Worm (Caenorhabditis elegans) whole organism, L3 larva: ENCODE results near the gene Y38H6C.24.
A peak's percentile ranks its signal among the peaks of the same experiment; 100 is the strongest.

Source experiments
- aly-2 ChIP-seq: fragments of 150-350 bp; optimal IDR thresholded peaks from 2 replicates; lab custom pipeline; 2014; ENCODE audit warnings: missing biosample characterization, missing genetic modification characterization
- ama-1 ChIP-seq: fragments of 150-350 bp; optimal IDR thresholded peaks from 2 replicates; lab custom pipeline; 2018
- ceh-16 ChIP-seq: sonication (generic microtip); optimal IDR thresholded peaks from 2 replicates; lab custom pipeline; 2017; ENCODE audit warnings: missing biosample characterization, missing genetic modification characterization
- ceh-28 ChIP-seq: fragments of 150-350 bp; optimal IDR thresholded peaks from 2 replicates; lab custom pipeline; 2014; ENCODE audit warnings: missing biosample characterization, missing genetic modification reagents, missing genetic modification characterization
- ceh-82 ChIP-seq: fragments of 150-350 bp; optimal IDR thresholded peaks from 2 replicates; lab custom pipeline; 2014; ENCODE audit warnings: missing biosample characterization, missing genetic modification characterization
- ceh-9 ChIP-seq: sonication (generic microtip); optimal IDR thresholded peaks from 2 replicates; lab custom pipeline; 2018; ENCODE audit warnings: missing biosample characterization, missing genetic modification characterization
- daf-12 ChIP-seq: fragments of 150-350 bp; optimal IDR thresholded peaks from 2 replicates; lab custom pipeline; 2014; ENCODE audit warnings: missing biosample characterization, missing genetic modification reagents, missing genetic modification characterization
- egl-27 ChIP-seq: sonication (generic microtip); optimal IDR thresholded peaks from 4 replicates; lab custom pipeline; 2017; ENCODE audit warnings: missing biosample characterization, missing genetic modification reagents, missing genetic modification characterization
- eor-1 ChIP-seq, 2 experiments: fragments of 150-350 bp; optimal IDR thresholded peaks; 2 replicates each; lab custom pipeline; 2014 to 2018; ENCODE audit warnings: missing biosample characterization in 2 of 2, missing genetic modification characterization in 2 of 2
- hmg-11 ChIP-seq: sonication (generic microtip); optimal IDR thresholded peaks from 2 replicates; lab custom pipeline; 2016; ENCODE audit warnings: missing genetic modification characterization, missing compliant biosample characterization
- jun-1 ChIP-seq: fragments of 150-350 bp; optimal IDR thresholded peaks from 2 replicates; lab custom pipeline; 2014; ENCODE audit warnings: missing biosample characterization, missing genetic modification reagents, missing genetic modification characterization
- lin-15B ChIP-seq: fragments of 150-350 bp; optimal IDR thresholded peaks from 2 replicates; lab custom pipeline; 2014; ENCODE audit warnings: missing biosample characterization, missing genetic modification characterization
- lin-39 ChIP-seq: fragments of 150-350 bp; optimal IDR thresholded peaks from 2 replicates; lab custom pipeline; 2018; ENCODE audit warnings: missing biosample characterization, missing genetic modification reagents, missing genetic modification characterization
- lsy-12 ChIP-seq: sonication (generic microtip); optimal IDR thresholded peaks from 2 replicates; lab custom pipeline; 2016; ENCODE audit warnings: mild to moderate bottlenecking, missing genetic modification characterization, missing compliant biosample characterization
- mdl-1 ChIP-seq: fragments of 150-350 bp; optimal IDR thresholded peaks from 2 replicates; lab custom pipeline; 2014; ENCODE audit warnings: missing biosample characterization, missing genetic modification characterization
- mml-1 ChIP-seq: fragments of 150-350 bp; sonication (generic microtip); optimal IDR thresholded peaks from 3 replicates; lab custom pipeline; 2014; ENCODE audit warnings: missing biosample characterization, missing genetic modification characterization
- nfya-1 ChIP-seq: sonication (generic microtip); optimal IDR thresholded peaks from 2 replicates; lab custom pipeline; 2017; ENCODE audit warnings: missing genetic modification characterization, mild to moderate bottlenecking, missing compliant biosample characterization, antibody characterized with exemption, moderate library complexity; ENCODE audit not compliant: insufficient read depth
- nhr-11 ChIP-seq: fragments of 150-350 bp; optimal IDR thresholded peaks from 2 replicates; lab custom pipeline; 2014; ENCODE audit warnings: missing biosample characterization, missing genetic modification characterization
- nhr-12 ChIP-seq: fragments of 150-350 bp; optimal IDR thresholded peaks from 2 replicates; lab custom pipeline; 2014; ENCODE audit warnings: missing biosample characterization, missing genetic modification characterization
- nhr-23 ChIP-seq: fragments of 150-350 bp; optimal IDR thresholded peaks from 2 replicates; lab custom pipeline; 2014; ENCODE audit warnings: missing biosample characterization, missing genetic modification reagents, missing genetic modification characterization
- nhr-28 ChIP-seq: fragments of 150-350 bp; optimal IDR thresholded peaks from 2 replicates; lab custom pipeline; 2014; ENCODE audit warnings: missing biosample characterization, missing genetic modification characterization
- nhr-43 ChIP-seq: sonication (generic microtip); optimal IDR thresholded peaks from 2 replicates; lab custom pipeline; 2016; ENCODE audit warnings: mild to moderate bottlenecking, missing genetic modification characterization, missing compliant biosample characterization; ENCODE audit not compliant: poor library complexity, severe bottlenecking
- nhr-67 ChIP-seq: fragments of 150-350 bp; optimal IDR thresholded peaks from 2 replicates; lab custom pipeline; 2014; ENCODE audit warnings: missing biosample characterization, missing genetic modification characterization
- nhr-76 ChIP-seq: fragments of 150-350 bp; sonication (generic microtip); optimal IDR thresholded peaks from 5 replicates; lab custom pipeline; 2014; ENCODE audit warnings: missing biosample characterization, missing genetic modification characterization
- nhr-77 ChIP-seq: fragments of 150-350 bp; optimal IDR thresholded peaks from 2 replicates; lab custom pipeline; 2014; ENCODE audit warnings: missing biosample characterization, missing genetic modification characterization
- pha-4 ChIP-seq: fragments of 150-350 bp; optimal IDR thresholded peaks from 2 replicates; lab custom pipeline; 2014; ENCODE audit warnings: missing biosample characterization, missing genetic modification reagents, missing genetic modification characterization
- pqm-1 ChIP-seq: fragments of 150-350 bp; optimal IDR thresholded peaks from 2 replicates; lab custom pipeline; 2017; ENCODE audit warnings: missing biosample characterization, missing genetic modification characterization, inconsistent platforms
- sea-2 ChIP-seq: fragments of 150-350 bp; sonication (generic microtip); optimal IDR thresholded peaks from 4 replicates; lab custom pipeline; 2014; ENCODE audit warnings: missing biosample characterization, missing genetic modification reagents, missing genetic modification characterization
- skn-1 ChIP-seq: fragments of 150-350 bp; optimal IDR thresholded peaks from 2 replicates; lab custom pipeline; 2014; ENCODE audit warnings: missing biosample characterization, missing genetic modification characterization
- snpc-4 ChIP-seq: fragments of 150-350 bp; optimal IDR thresholded peaks from 2 replicates; lab custom pipeline; 2014; ENCODE audit warnings: missing biosample characterization, missing genetic modification characterization
- tbx-2 ChIP-seq: sonication (generic microtip); optimal IDR thresholded peaks from 2 replicates; lab custom pipeline; 2016; ENCODE audit warnings: mild to moderate bottlenecking, missing genetic modification characterization, missing compliant biosample characterization
- unc-39 ChIP-seq: sonication (generic microtip); optimal IDR thresholded peaks from 4 replicates; lab custom pipeline; 2017; ENCODE audit warnings: missing biosample characterization, missing genetic modification characterization
- unc-62 ChIP-seq: fragments of 150-350 bp; sonication (generic microtip); optimal IDR thresholded peaks from 4 replicates; lab custom pipeline; 2014; ENCODE audit warnings: missing biosample characterization, missing genetic modification reagents, missing genetic modification characterization
- zag-1 ChIP-seq: fragments of 150-350 bp; optimal IDR thresholded peaks from 2 replicates; lab custom pipeline; 2014; ENCODE audit warnings: missing biosample characterization, missing genetic modification characterization
- ztf-4 ChIP-seq: fragments of 150-350 bp; optimal IDR thresholded peaks from 2 replicates; lab custom pipeline; 2014; ENCODE audit warnings: missing biosample characterization, missing genetic modification characterization

Y38H6C.24 gene

DNA sequence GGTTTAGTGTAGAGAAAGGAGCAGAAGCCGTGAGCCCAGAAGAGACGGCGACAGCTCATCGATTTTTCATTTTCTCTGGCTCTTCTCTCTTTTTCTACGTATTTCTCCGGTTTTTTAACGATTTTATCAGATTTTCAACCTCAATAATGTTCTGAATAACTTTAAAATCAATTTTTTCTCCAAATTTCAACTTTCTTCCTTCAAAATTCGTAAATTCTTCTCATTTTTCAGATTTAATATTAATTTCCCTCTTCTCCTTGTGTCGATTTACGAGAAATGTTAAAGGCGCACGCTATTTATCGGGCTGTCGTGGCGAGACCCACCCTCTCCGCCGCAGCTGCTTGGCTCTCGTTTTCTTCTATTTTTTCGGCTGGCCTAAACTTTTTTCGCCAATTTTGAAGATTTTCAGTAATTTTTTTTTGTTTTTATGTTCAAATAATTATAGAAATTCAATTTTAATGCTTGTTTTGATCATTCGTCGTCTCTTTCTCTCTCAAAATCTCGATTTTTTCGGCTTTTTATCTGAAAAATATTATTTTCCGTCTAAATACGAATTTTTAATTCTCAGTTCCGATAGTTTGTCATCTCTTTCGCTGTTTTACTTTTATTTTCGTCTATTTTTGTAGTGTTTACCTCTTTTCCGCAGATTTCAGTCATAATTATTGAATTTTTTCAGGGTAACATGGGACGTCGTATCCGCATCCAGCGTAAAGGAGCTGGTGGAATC is 47.1 kb upstream of the Y38H6C.24 start, which contains the start of the genes calf-1 and rpl-2 (continued):
- TF ChIP-seq lsy-12 (no peak), tbx-2 (tag; lab: Kevin White, UChicago) (no peak), hmg-11 (tag; lab: Kevin White, UChicago) (peak; percentile 12), nhr-11 (peak; percentile 18), unc-62 (GFP tag; lab: Kevin White, UChicago) (no peak), nhr-23 (tag; lab: Kevin White, UChicago) (peak; percentile 64), nhr-28 (tag; lab: Kevin White, UChicago) (no peak), zag-1 (tag; lab: Kevin White, UChicago) (no peak), nhr-12 (tag; lab: Kevin White, UChicago) (no peak), nhr-77 (tag; lab: Kevin White, UChicago) (no peak), sea-2 (GFP tag; lab: Kevin White, UChicago) (no peak), nhr-76 (tag; lab: Kevin White, UChicago) (no peak), daf-12 (tag; lab: Kevin White, UChicago) (no peak), ceh-82 (tag; lab: Kevin White, UChicago) (no peak), lin-15B (tag; lab: Kevin White, UChicago) (peak; percentile 69), egl-27 (tag; lab: Kevin White, UChicago) (no peak), mml-1 (tag; lab: Kevin White, UChicago) (no peak), unc-39 (tag; lab: Kevin White, UChicago) (no peak)

DNA sequence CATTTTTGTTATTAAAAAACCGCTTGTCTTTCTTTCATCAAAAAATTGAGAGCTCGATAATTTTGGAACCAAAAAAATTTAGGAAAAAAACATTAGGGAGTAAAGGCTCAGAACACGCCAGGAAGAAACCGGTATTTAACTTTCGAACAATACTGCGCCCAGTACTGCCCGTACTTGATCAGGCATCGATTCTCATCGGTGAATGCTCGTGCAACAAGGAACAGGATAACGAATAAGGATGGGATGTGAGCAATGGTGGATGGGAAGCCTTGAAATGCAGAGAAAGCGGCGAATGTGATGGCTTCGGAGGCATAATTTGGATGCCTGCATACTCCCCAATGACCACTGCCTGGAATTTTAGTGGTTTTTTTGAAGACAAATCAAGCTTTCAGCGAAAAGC is 45.4 kb upstream of the Y38H6C.24 start:
- TF ChIP-seq eor-1 (tag; optimal IDR thresholded peaks at IDR 0.05; lab: Kevin White, UChicago) (no peak), snpc-4 (no peak), daf-12 (tag; lab: Kevin White, UChicago) (no peak), nhr-11 (no peak), ceh-16 (tag; lab: Kevin White, UChicago) (no peak), nhr-23 (tag; lab: Kevin White, UChicago) (no peak)

DNA sequence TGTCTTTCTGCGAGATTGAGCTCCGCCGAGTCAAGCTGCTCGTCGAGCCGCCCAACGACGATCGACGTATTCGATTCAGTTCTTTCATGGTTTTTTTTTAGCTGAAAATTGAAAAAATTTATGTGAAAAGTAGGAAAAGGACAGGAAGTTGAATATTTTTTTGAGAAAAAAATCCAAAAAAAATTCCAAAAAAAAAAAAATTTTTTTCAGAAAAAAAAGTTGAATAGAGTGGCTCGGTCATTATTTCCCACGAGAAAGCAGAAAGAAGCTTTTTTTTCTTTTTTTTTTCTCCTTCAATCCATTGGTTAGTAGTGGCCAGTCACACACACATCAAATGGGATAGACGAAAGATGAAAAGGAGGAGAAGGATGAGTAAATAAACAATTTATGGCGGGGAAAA is 41.0 kb upstream of the Y38H6C.24 start, which contains the start of gene dhcr-7:
dhcr-7 (minus strand) TSS at position 101 of the 400 bp plus-strand sequence.
- no peak for TF ChIP-seq hmg-11 (tag; lab: Kevin White, UChicago)
- no peak for TF ChIP-seq lin-39 (tag; lab: Kevin White, UChicago)
- TF ChIP-seq ztf-4 (tag; lab: Kevin White, UChicago): no peak
- TF ChIP-seq nhr-76 (tag; lab: Kevin White, UChicago): no peak
- TF ChIP-seq ama-1: no peak
- no peak for TF ChIP-seq unc-62 (GFP tag; lab: Kevin White, UChicago)
- no peak for TF ChIP-seq nhr-77 (tag; lab: Kevin White, UChicago)
- no peak for TF ChIP-seq nhr-12 (tag; lab: Kevin White, UChicago)
- TF ChIP-seq ceh-9 (tag; lab: Kevin White, UChicago): no peak
- no peak for TF ChIP-seq sea-2 (GFP tag; lab: Kevin White, UChicago)
- no peak for TF ChIP-seq nhr-43
- no peak for TF ChIP-seq pqm-1

DNA sequence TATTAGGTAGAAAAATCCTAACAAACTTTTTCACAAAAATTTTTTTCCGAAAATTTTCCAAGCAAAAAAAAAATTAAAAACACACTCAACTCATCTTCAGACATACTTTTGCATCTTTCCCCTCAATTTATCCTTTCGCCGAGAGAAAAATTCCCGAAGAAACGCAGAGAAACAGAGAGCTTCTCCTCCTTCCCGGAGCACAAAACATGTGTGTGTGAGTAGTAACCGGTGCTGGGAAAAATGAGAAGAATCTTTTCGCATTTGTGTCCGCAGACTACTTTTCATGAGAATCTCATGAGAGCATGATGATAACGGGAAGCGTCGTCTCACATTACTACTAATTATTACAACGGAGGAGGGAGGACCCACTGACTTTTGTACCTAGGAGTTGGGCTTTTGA is 39.7 kb upstream of the Y38H6C.24 start:
- TF ChIP-seq ceh-28 (tag; lab: Kevin White, UChicago) (no peak), nfya-1 (tag; lab: Kevin White, UChicago) (peak; percentile 16)
- TF ChIP-seq, all 47 proteins: peak for 1

DNA sequence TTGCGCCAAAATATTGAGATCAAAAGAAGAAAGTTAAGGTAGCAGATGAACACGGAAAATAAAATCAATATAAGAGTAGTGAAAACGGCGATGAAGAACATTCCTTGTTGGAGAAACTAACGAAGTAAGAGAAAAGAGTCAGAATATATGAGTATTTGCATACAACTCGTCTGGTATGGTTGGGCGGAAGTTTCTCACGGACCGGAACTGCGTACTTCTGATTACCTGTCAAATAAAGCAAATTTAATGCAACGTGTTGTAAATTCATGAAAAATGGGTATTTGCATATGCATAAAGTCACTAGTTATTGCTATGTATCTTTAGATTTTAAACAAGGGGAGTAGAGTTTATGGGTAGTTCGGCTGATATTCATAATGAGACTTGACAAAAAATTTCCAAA is 37.1 kb upstream of the Y38H6C.24 start, which contains the start of gene srbc-78:
srbc-78 (minus strand) TSS at position 101 of the 400 bp plus-strand sequence.
- TF ChIP-seq pqm-1 (no peak), skn-1 (tag; lab: Kevin White, UChicago) (no peak), ama-1 (no peak), eor-1 (tag; optimal IDR thresholded peaks at IDR 0.05; lab: Kevin White, UChicago) (no peak), ceh-9 (tag; lab: Kevin White, UChicago) (no peak), mml-1 (tag; lab: Kevin White, UChicago) (no peak), lin-15B (tag; lab: Kevin White, UChicago) (no peak), daf-12 (tag; lab: Kevin White, UChicago) (no peak), zag-1 (tag; lab: Kevin White, UChicago) (no peak), pha-4 (tag; lab: Kevin White, UChicago) (no peak), mdl-1 (no peak), ceh-28 (tag; lab: Kevin White, UChicago) (no peak), jun-1 (tag; lab: Kevin White, UChicago) (no peak), aly-2 (tag; lab: Kevin White, UChicago) (no peak), nfya-1 (tag; lab: Kevin White, UChicago) (no peak), nhr-23 (tag; lab: Kevin White, UChicago) (no peak), nhr-67 (no peak), unc-39 (tag; lab: Kevin White, UChicago) (no peak), nhr-12 (tag; lab: Kevin White, UChicago) (no peak)
- TF ChIP-seq, all 47 proteins: peak for 0
